Worm (Caenorhabditis elegans) whole organism, L3 larva: ENCODE measurements around the gene C27D6.15.

ENCODE experiments used
- R02D3.7 ChIP-seq: fragments of 150-350 bp; optimal IDR thresholded peaks from 2 replicates; lab custom pipeline; 2014; ENCODE audit warnings: missing biosample characterization, missing genetic modification characterization
- ZK546.5 ChIP-seq: sonication (generic microtip); optimal IDR thresholded peaks from 2 replicates; lab custom pipeline; 2017; ENCODE audit warnings: missing biosample characterization, missing genetic modification characterization
- aly-2 ChIP-seq: fragments of 150-350 bp; optimal IDR thresholded peaks from 2 replicates; lab custom pipeline; 2014; ENCODE audit warnings: missing biosample characterization, missing genetic modification characterization
- ama-1 ChIP-seq: fragments of 150-350 bp; optimal IDR thresholded peaks from 2 replicates; lab custom pipeline; 2018
- ceh-16 ChIP-seq: sonication (generic microtip); optimal IDR thresholded peaks from 2 replicates; lab custom pipeline; 2017; ENCODE audit warnings: missing biosample characterization, missing genetic modification characterization
- ceh-28 ChIP-seq: fragments of 150-350 bp; optimal IDR thresholded peaks from 2 replicates; lab custom pipeline; 2014; ENCODE audit warnings: missing biosample characterization, missing genetic modification reagents, missing genetic modification characterization
- ceh-82 ChIP-seq: fragments of 150-350 bp; optimal IDR thresholded peaks from 2 replicates; lab custom pipeline; 2014; ENCODE audit warnings: missing biosample characterization, missing genetic modification characterization
- ceh-9 ChIP-seq: sonication (generic microtip); optimal IDR thresholded peaks from 2 replicates; lab custom pipeline; 2018; ENCODE audit warnings: missing biosample characterization, missing genetic modification characterization
- daf-12 ChIP-seq: fragments of 150-350 bp; optimal IDR thresholded peaks from 2 replicates; lab custom pipeline; 2014; ENCODE audit warnings: missing biosample characterization, missing genetic modification reagents, missing genetic modification characterization
- egl-27 ChIP-seq: sonication (generic microtip); optimal IDR thresholded peaks from 4 replicates; lab custom pipeline; 2017; ENCODE audit warnings: missing biosample characterization, missing genetic modification reagents, missing genetic modification characterization
- egl-5 ChIP-seq: fragments of 150-350 bp; optimal IDR thresholded peaks from 2 replicates; lab custom pipeline; 2017; ENCODE audit warnings: missing biosample characterization, missing genetic modification reagents, missing genetic modification characterization, inconsistent platforms
- elt-1 ChIP-seq: fragments of 150-350 bp; optimal IDR thresholded peaks from 2 replicates; lab custom pipeline; 2014; ENCODE audit warnings: missing biosample characterization, missing genetic modification characterization
- elt-2 ChIP-seq: sonication (generic microtip); optimal IDR thresholded peaks from 2 replicates; lab custom pipeline; 2016; ENCODE audit warnings: missing genetic modification reagents, mild to moderate bottlenecking, missing genetic modification characterization, missing compliant biosample characterization
- elt-3 ChIP-seq, 3 experiments: fragments of 150-350 bp in 1 of 3; sonication (generic microtip) in 2 of 3; optimal IDR thresholded peaks; 2 replicates in 2 of 3; 4 replicates in 1 of 3; lab custom pipeline; 2014 to 2017; ENCODE audit warnings: missing biosample characterization in 3 of 3, missing genetic modification characterization in 3 of 3
- eor-1 ChIP-seq, 2 experiments: fragments of 150-350 bp; optimal IDR thresholded peaks; 2 replicates each; lab custom pipeline; 2014 to 2018; ENCODE audit warnings: missing biosample characterization in 2 of 2, missing genetic modification characterization in 2 of 2
- fkh-10 ChIP-seq: sonication (generic microtip); optimal IDR thresholded peaks from 2 replicates; lab custom pipeline; 2017; ENCODE audit warnings: missing biosample characterization, missing genetic modification reagents, missing genetic modification characterization
- fkh-2 ChIP-seq: fragments of 150-350 bp; optimal IDR thresholded peaks from 2 replicates; lab custom pipeline; 2014; ENCODE audit warnings: missing biosample characterization, missing genetic modification reagents, missing genetic modification characterization
- fos-1 ChIP-seq: fragments of 150-350 bp; optimal IDR thresholded peaks from 2 replicates; lab custom pipeline; 2014; ENCODE audit warnings: missing biosample characterization, missing genetic modification characterization
- hmg-11 ChIP-seq: sonication (generic microtip); optimal IDR thresholded peaks from 2 replicates; lab custom pipeline; 2016; ENCODE audit warnings: missing genetic modification characterization, missing compliant biosample characterization
- jun-1 ChIP-seq: fragments of 150-350 bp; optimal IDR thresholded peaks from 2 replicates; lab custom pipeline; 2014; ENCODE audit warnings: missing biosample characterization, missing genetic modification reagents, missing genetic modification characterization
- lin-15B ChIP-seq: fragments of 150-350 bp; optimal IDR thresholded peaks from 2 replicates; lab custom pipeline; 2014; ENCODE audit warnings: missing biosample characterization, missing genetic modification characterization
- lin-39 ChIP-seq: fragments of 150-350 bp; optimal IDR thresholded peaks from 2 replicates; lab custom pipeline; 2018; ENCODE audit warnings: missing biosample characterization, missing genetic modification reagents, missing genetic modification characterization
- lsy-12 ChIP-seq: sonication (generic microtip); optimal IDR thresholded peaks from 2 replicates; lab custom pipeline; 2016; ENCODE audit warnings: mild to moderate bottlenecking, missing genetic modification characterization, missing compliant biosample characterization
- mdl-1 ChIP-seq: fragments of 150-350 bp; optimal IDR thresholded peaks from 2 replicates; lab custom pipeline; 2014; ENCODE audit warnings: missing biosample characterization, missing genetic modification characterization
- mml-1 ChIP-seq: fragments of 150-350 bp; sonication (generic microtip); optimal IDR thresholded peaks from 3 replicates; lab custom pipeline; 2014; ENCODE audit warnings: missing biosample characterization, missing genetic modification characterization
- nfya-1 ChIP-seq: sonication (generic microtip); optimal IDR thresholded peaks from 2 replicates; lab custom pipeline; 2017; ENCODE audit warnings: missing genetic modification characterization, mild to moderate bottlenecking, missing compliant biosample characterization, antibody characterized with exemption, moderate library complexity; ENCODE audit not compliant: insufficient read depth
- nhr-11 ChIP-seq: fragments of 150-350 bp; optimal IDR thresholded peaks from 2 replicates; lab custom pipeline; 2014; ENCODE audit warnings: missing biosample characterization, missing genetic modification characterization
- nhr-12 ChIP-seq: fragments of 150-350 bp; optimal IDR thresholded peaks from 2 replicates; lab custom pipeline; 2014; ENCODE audit warnings: missing biosample characterization, missing genetic modification characterization
- nhr-23 ChIP-seq: fragments of 150-350 bp; optimal IDR thresholded peaks from 2 replicates; lab custom pipeline; 2014; ENCODE audit warnings: missing biosample characterization, missing genetic modification reagents, missing genetic modification characterization
- nhr-237 ChIP-seq: fragments of 150-350 bp; optimal IDR thresholded peaks from 2 replicates; lab custom pipeline; 2014; ENCODE audit warnings: missing biosample characterization, missing genetic modification characterization
- nhr-25 ChIP-seq: sonication (generic microtip); optimal IDR thresholded peaks from 2 replicates; lab custom pipeline; 2017; ENCODE audit warnings: missing biosample characterization, missing genetic modification characterization
- nhr-28 ChIP-seq: fragments of 150-350 bp; optimal IDR thresholded peaks from 2 replicates; lab custom pipeline; 2014; ENCODE audit warnings: missing biosample characterization, missing genetic modification characterization
- nhr-43 ChIP-seq: sonication (generic microtip); optimal IDR thresholded peaks from 2 replicates; lab custom pipeline; 2016; ENCODE audit warnings: mild to moderate bottlenecking, missing genetic modification characterization, missing compliant biosample characterization; ENCODE audit not compliant: poor library complexity, severe bottlenecking
- nhr-67 ChIP-seq: fragments of 150-350 bp; optimal IDR thresholded peaks from 2 replicates; lab custom pipeline; 2014; ENCODE audit warnings: missing biosample characterization, missing genetic modification characterization
- nhr-76 ChIP-seq: fragments of 150-350 bp; sonication (generic microtip); optimal IDR thresholded peaks from 5 replicates; lab custom pipeline; 2014; ENCODE audit warnings: missing biosample characterization, missing genetic modification characterization
- nhr-77 ChIP-seq: fragments of 150-350 bp; optimal IDR thresholded peaks from 2 replicates; lab custom pipeline; 2014; ENCODE audit warnings: missing biosample characterization, missing genetic modification characterization
- pha-4 ChIP-seq: fragments of 150-350 bp; optimal IDR thresholded peaks from 2 replicates; lab custom pipeline; 2014; ENCODE audit warnings: missing biosample characterization, missing genetic modification reagents, missing genetic modification characterization
- pqm-1 ChIP-seq: fragments of 150-350 bp; optimal IDR thresholded peaks from 2 replicates; lab custom pipeline; 2017; ENCODE audit warnings: missing biosample characterization, missing genetic modification characterization, inconsistent platforms
- sea-2 ChIP-seq: fragments of 150-350 bp; sonication (generic microtip); optimal IDR thresholded peaks from 4 replicates; lab custom pipeline; 2014; ENCODE audit warnings: missing biosample characterization, missing genetic modification reagents, missing genetic modification characterization
- skn-1 ChIP-seq: fragments of 150-350 bp; optimal IDR thresholded peaks from 2 replicates; lab custom pipeline; 2014; ENCODE audit warnings: missing biosample characterization, missing genetic modification characterization
- snpc-4 ChIP-seq: fragments of 150-350 bp; optimal IDR thresholded peaks from 2 replicates; lab custom pipeline; 2014; ENCODE audit warnings: missing biosample characterization, missing genetic modification characterization
- tbx-2 ChIP-seq: sonication (generic microtip); optimal IDR thresholded peaks from 2 replicates; lab custom pipeline; 2016; ENCODE audit warnings: mild to moderate bottlenecking, missing genetic modification characterization, missing compliant biosample characterization
- unc-39 ChIP-seq: sonication (generic microtip); optimal IDR thresholded peaks from 4 replicates; lab custom pipeline; 2017; ENCODE audit warnings: missing biosample characterization, missing genetic modification characterization
- unc-62 ChIP-seq: fragments of 150-350 bp; sonication (generic microtip); optimal IDR thresholded peaks from 4 replicates; lab custom pipeline; 2014; ENCODE audit warnings: missing biosample characterization, missing genetic modification reagents, missing genetic modification characterization
- zag-1 ChIP-seq: fragments of 150-350 bp; optimal IDR thresholded peaks from 2 replicates; lab custom pipeline; 2014; ENCODE audit warnings: missing biosample characterization, missing genetic modification characterization
- ztf-11 ChIP-seq: fragments of 150-350 bp; optimal IDR thresholded peaks from 2 replicates; lab custom pipeline; 2014; ENCODE audit warnings: missing biosample characterization, missing genetic modification characterization
- ztf-4 ChIP-seq: fragments of 150-350 bp; optimal IDR thresholded peaks from 2 replicates; lab custom pipeline; 2014; ENCODE audit warnings: missing biosample characterization, missing genetic modification characterization

The C27D6.15 gene

ce11 chrII:5178609-5179008 is 6.9 kb downstream of the C27D6.15 start:
- no peak for TF ChIP-seq ZK546.5 (tag; lab: Kevin White, UChicago)
- no peak for TF ChIP-seq fkh-2 (tag; lab: Kevin White, UChicago)
- TF ChIP-seq ceh-9 (tag; lab: Kevin White, UChicago), result no peak
- TF ChIP-seq elt-3 (tag; optimal IDR thresholded peaks at IDR 0.05; lab: Kevin White, UChicago), result no peak
- no peak for TF ChIP-seq eor-1 (tag; optimal IDR thresholded peaks at IDR 0.05; lab: Kevin White, UChicago)
- TF ChIP-seq lin-39 (tag; lab: Kevin White, UChicago), result no peak
- TF ChIP-seq nhr-76 (tag; lab: Kevin White, UChicago), result no peak
- TF ChIP-seq ztf-4 (tag; lab: Kevin White, UChicago), result no peak
- no peak for TF ChIP-seq tbx-2 (tag; lab: Kevin White, UChicago)
- no peak for TF ChIP-seq unc-62 (GFP tag; lab: Kevin White, UChicago)
- no peak for TF ChIP-seq zag-1
- TF ChIP-seq fos-1 (tag; lab: Kevin White, UChicago), result no peak
- peak; percentile 36 for TF ChIP-seq nhr-43 (tag; lab: Kevin White, UChicago)
- TF ChIP-seq unc-39 (tag; lab: Kevin White, UChicago), result no peak
- TF ChIP-seq daf-12, result no peak
- TF ChIP-seq nhr-12 (tag; lab: Kevin White, UChicago), result no peak
- peak; percentile 23 for TF ChIP-seq ama-1 (lab: Kevin White, UChicago)
- peak; percentile 28 for TF ChIP-seq elt-2 (tag; lab: Kevin White, UChicago)
- TF ChIP-seq nhr-23 (tag; lab: Kevin White, UChicago), result no peak
- no peak for TF ChIP-seq nhr-237 (tag; lab: Kevin White, UChicago)
- TF ChIP-seq egl-5, result no peak
- TF ChIP-seq aly-2 (tag; lab: Kevin White, UChicago), result no peak

DNA sequence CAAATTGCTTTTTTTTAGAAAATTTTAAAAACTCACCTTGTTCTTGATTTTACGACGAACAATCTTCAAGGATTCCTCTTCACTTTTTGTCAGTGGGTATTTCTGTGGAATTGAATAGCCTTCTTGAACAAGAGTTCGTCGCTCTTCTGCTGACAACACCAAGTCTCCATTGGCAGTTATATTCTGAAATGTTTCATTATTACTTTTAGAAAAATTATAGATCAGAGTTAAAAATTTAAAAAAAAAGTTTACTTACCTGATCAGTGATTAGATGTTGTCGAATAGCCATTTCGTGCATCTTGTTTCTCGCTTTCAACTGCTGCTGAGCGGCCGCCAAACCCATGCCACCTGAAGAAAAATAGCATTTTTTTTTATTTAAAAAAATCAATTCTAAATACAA is 8.6 kb downstream of the C27D6.15 start:
- TF ChIP-seq hmg-11 (no peak), ama-1 (lab: Kevin White, UChicago) (peak; percentile 48), fos-1 (tag; lab: Kevin White, UChicago) (no peak), ZK546.5 (tag; lab: Kevin White, UChicago) (no peak), ceh-16 (tag; lab: Kevin White, UChicago) (no peak), nhr-11 (tag; lab: Kevin White, UChicago) (no peak), elt-1 (tag; lab: Kevin White, UChicago) (no peak)

- no peak for TF ChIP-seq sea-2 (GFP tag; lab: Kevin White, UChicago)
- no peak for TF ChIP-seq nhr-77
- TF ChIP-seq unc-39 (tag; lab: Kevin White, UChicago), result no peak
- peak; percentile 59 for TF ChIP-seq jun-1 (tag; lab: Kevin White, UChicago)
- TF ChIP-seq ztf-11 (tag; lab: Kevin White, UChicago), result no peak
- TF ChIP-seq mml-1 (tag; lab: Kevin White, UChicago), result no peak
- TF ChIP-seq nhr-28, result no peak
- peak; percentile 46 for TF ChIP-seq ztf-4 (tag; lab: Kevin White, UChicago)
- TF ChIP-seq nhr-67, result no peak
- TF ChIP-seq skn-1 (tag; lab: Kevin White, UChicago), result no peak
- peak; percentile 63 for TF ChIP-seq egl-5
- TF ChIP-seq lin-15B (tag; lab: Kevin White, UChicago), result peak; percentile 37
- no peak for TF ChIP-seq pqm-1
- TF ChIP-seq elt-1 (tag; lab: Kevin White, UChicago), result peak; percentile 52
- peak; percentile 62 for TF ChIP-seq mdl-1 (tag; lab: Kevin White, UChicago)
- TF ChIP-seq ama-1 (lab: Kevin White, UChicago), result no peak
- TF ChIP-seq egl-27 (tag; lab: Kevin White, UChicago), result no peak
- TF ChIP-seq nhr-12 (tag; lab: Kevin White, UChicago), result no peak
- TF ChIP-seq pha-4, result peak; percentile 28
- TF ChIP-seq elt-3 (tag; optimal IDR thresholded peaks at IDR 0.05; lab: Kevin White, UChicago), result no peak
- TF ChIP-seq fkh-2 (tag; lab: Kevin White, UChicago), result no peak
- TF ChIP-seq R02D3.7, result no peak
- no peak for TF ChIP-seq nhr-237 (tag; lab: Kevin White, UChicago)
- TF ChIP-seq nhr-25 (tag; lab: Kevin White, UChicago), result peak; percentile 56
- TF ChIP-seq zag-1, result no peak
- TF ChIP-seq nhr-23 (tag; lab: Kevin White, UChicago), result peak; percentile 49
- peak; percentile 38 for TF ChIP-seq ceh-28 (tag; lab: Kevin White, UChicago)
- no peak for TF ChIP-seq eor-1 (tag; optimal IDR thresholded peaks at IDR 0.05; lab: Kevin White, UChicago)
- peak; percentile 40 for TF ChIP-seq fkh-10 (GFP tag; lab: Kevin White, UChicago)
- peak; percentile 61 for TF ChIP-seq elt-2 (tag; lab: Kevin White, UChicago)
- TF ChIP-seq aly-2 (tag; lab: Kevin White, UChicago), result no peak
- TF ChIP-seq ceh-82, result no peak
- TF ChIP-seq lsy-12 (tag; lab: Kevin White, UChicago), result peak; percentile 56
- TF ChIP-seq nhr-43 (tag; lab: Kevin White, UChicago), result peak; percentile 63
- TF ChIP-seq hmg-11, result peak; percentile 49
- peak; percentile 37 for TF ChIP-seq snpc-4 (tag; lab: Kevin White, UChicago)
- TF ChIP-seq unc-62 (GFP tag; lab: Kevin White, UChicago), result peak; percentile 60
- TF ChIP-seq lin-39 (tag; lab: Kevin White, UChicago), result peak; percentile 71
- TF ChIP-seq nhr-11 (tag; lab: Kevin White, UChicago), result no peak
- TF ChIP-seq nfya-1 (tag; lab: Kevin White, UChicago), result peak; percentile 73
- TF ChIP-seq nhr-76 (tag; lab: Kevin White, UChicago), result peak; percentile 34
Observed at ce11 chrII:5181497-5181896, 9.8 kb downstream of the C27D6.15 start.
